Worm (Caenorhabditis elegans) whole organism, L4/young adult: ENCODE data around the gene Y51H7C.41.

Source experiments
- dao-5 ChIP-seq: sonication (generic microtip); optimal IDR thresholded peaks from 2 replicates; lab custom pipeline; 2016; ENCODE audit warnings: missing genotype, missing genetic modification characterization, moderate library complexity, missing compliant biosample characterization
- him-1 ChIP-seq: sonication (generic microtip); optimal IDR thresholded peaks from 2 replicates; lab custom pipeline; 2016; ENCODE audit warnings: missing genotype, missing genetic modification reagents, missing genetic modification characterization, missing compliant biosample characterization

- no peak for TF ChIP-seq him-1 (tag; lab: Kevin White, UChicago)
- TF ChIP-seq dao-5: no peak
Observed at ce11 chrII:1398396-1398795, 4.7 kb upstream of the Y51H7C.41 start, which contains the start of gene F54D12.2.
